Worm (Caenorhabditis elegans) whole organism, L2 larva: Measurements from ENCODE around the gene F47C12.13.

Source experiments
- F13H6.1 ChIP-seq: sonication (generic microtip); optimal IDR thresholded peaks from 2 replicates; lab custom pipeline; 2016; ENCODE audit warnings: missing genetic modification characterization, missing compliant biosample characterization
- ZK546.5 ChIP-seq: sonication (generic microtip); optimal IDR thresholded peaks from 2 replicates; lab custom pipeline; 2017; ENCODE audit warnings: missing biosample characterization, missing genetic modification characterization
- alr-1 ChIP-seq: fragments of 150-350 bp; optimal IDR thresholded peaks from 2 replicates; lab custom pipeline; 2014; ENCODE audit warnings: missing biosample characterization, missing genetic modification characterization
- blmp-1 ChIP-seq: sonication (generic microtip); optimal IDR thresholded peaks from 2 replicates; lab custom pipeline; 2017; ENCODE audit warnings: missing genetic modification characterization, mild to moderate bottlenecking, missing compliant biosample characterization, antibody characterized with exemption, moderate library complexity; ENCODE audit not compliant: insufficient read depth
- ceh-82 ChIP-seq: fragments of 150-350 bp; optimal IDR thresholded peaks from 2 replicates; lab custom pipeline; 2014; ENCODE audit warnings: missing biosample characterization, missing genetic modification characterization
- crh-2 ChIP-seq: sonication (generic microtip); optimal IDR thresholded peaks from 2 replicates; lab custom pipeline; 2017; ENCODE audit warnings: missing biosample characterization, missing genetic modification characterization
- lin-11 ChIP-seq: fragments of 150-350 bp; sonication (generic microtip); optimal IDR thresholded peaks from 2 replicates; lab custom pipeline; 2014; ENCODE audit warnings: missing biosample characterization, missing genetic modification characterization, inconsistent platforms, mixed read lengths
- lin-13 ChIP-seq: fragments of 150-350 bp; optimal IDR thresholded peaks from 2 replicates; lab custom pipeline; 2014; ENCODE audit warnings: missing biosample characterization, missing genetic modification reagents, missing genetic modification characterization
- nhr-11 ChIP-seq: fragments of 150-350 bp; optimal IDR thresholded peaks from 2 replicates; lab custom pipeline; 2014; ENCODE audit warnings: missing biosample characterization, missing genetic modification characterization
- nhr-129 ChIP-seq: fragments of 150-350 bp; optimal IDR thresholded peaks from 2 replicates; lab custom pipeline; 2014; ENCODE audit warnings: missing biosample characterization, missing genetic modification characterization
- snpc-4 ChIP-seq: fragments of 150-350 bp; optimal IDR thresholded peaks from 2 replicates; lab custom pipeline; 2014; ENCODE audit warnings: missing biosample characterization, missing genetic modification characterization
- unc-62 ChIP-seq: fragments of 150-350 bp; optimal IDR thresholded peaks from 2 replicates; lab custom pipeline; 2014; ENCODE audit warnings: missing biosample characterization, missing genetic modification reagents, missing genetic modification characterization
- zag-1 ChIP-seq: fragments of 150-350 bp; optimal IDR thresholded peaks from 2 replicates; lab custom pipeline; 2014; ENCODE audit warnings: missing biosample characterization, missing genetic modification characterization
- ztf-4 ChIP-seq: fragments of 150-350 bp; optimal IDR thresholded peaks from 2 replicates; lab custom pipeline; 2014; ENCODE audit warnings: missing biosample characterization, missing genetic modification characterization

- TF ChIP-seq lin-13 (GFP tag; lab: Kevin White, UChicago) (no peak), snpc-4 (tag; lab: Kevin White, UChicago) (no peak), ztf-4 (tag; lab: Kevin White, UChicago) (no peak), unc-62 (GFP tag; lab: Kevin White, UChicago) (no peak), zag-1 (tag; lab: Kevin White, UChicago) (no peak), F13H6.1 (no peak), ceh-82 (tag; lab: Kevin White, UChicago) (no peak), blmp-1 (no peak), alr-1 (no peak), ZK546.5 (tag; lab: Kevin White, UChicago) (no peak), nhr-129 (tag; lab: Kevin White, UChicago) (no peak), crh-2 (tag; lab: Kevin White, UChicago) (no peak), lin-11 (tag; lab: Kevin White, UChicago) (no peak), nhr-11 (tag; lab: Kevin White, UChicago) (no peak)
Observed at ce11 chrIV:4032350-4032749, 38.1 kb upstream of the F47C12.13 start.
